Worm (Caenorhabditis elegans) whole organism, midembryonic: ENCODE data around the gene rab-21.

Source experiments
- T22C8.4 ChIP-seq: fragments of 200-800 bp; sonication (Bioruptor generic); IDR thresholded peaks from 2 replicates; pipeline ENCODE4 v1.3.6; 2022; ENCODE audit warnings: missing genetic modification characterization, missing compliant biosample characterization
- cog-1 ChIP-seq: sonication (generic microtip); optimal IDR thresholded peaks from 2 replicates; lab custom pipeline; 2016; ENCODE audit warnings: missing genetic modification characterization, missing compliant biosample characterization
- flt-1 ChIP-seq: fragments of 200-800 bp; sonication (Bioruptor generic); IDR thresholded peaks from 2 replicates; pipeline ENCODE4 v1.3.6; 2022; ENCODE audit warnings: missing genetic modification characterization, missing compliant biosample characterization
- klf-2 ChIP-seq: fragments of 200-800 bp; sonication (Bioruptor generic); conservative IDR thresholded peaks from 2 replicates; pipeline ENCODE4 v1.3.6; 2022; ENCODE audit warnings: missing genetic modification reagents, missing genetic modification characterization, missing compliant biosample characterization
- med-1 ChIP-seq: sonication (generic microtip); optimal IDR thresholded peaks from 2 replicates; lab custom pipeline; 2017; ENCODE audit warnings: missing genetic modification characterization, mild to moderate bottlenecking, missing compliant biosample characterization, antibody characterized with exemption, missing genetic modification reagents; ENCODE audit not compliant: insufficient read depth
- ref-1 ChIP-seq: fragments of 200-800 bp; sonication (Bioruptor generic); conservative IDR thresholded peaks from 2 replicates; pipeline ENCODE4 v1.3.6; 2022; ENCODE audit warnings: missing genetic modification reagents, missing genetic modification characterization, missing compliant biosample characterization
- tab-1 ChIP-seq: fragments of 200-800 bp; sonication (Bioruptor generic); IDR thresholded peaks from 2 replicates; pipeline ENCODE4 v1.3.6; 2022; ENCODE audit warnings: missing genetic modification characterization, missing compliant biosample characterization
- ztf-23 ChIP-seq: fragments of 200-800 bp; sonication (Bioruptor generic); IDR thresholded peaks from 2 replicates; pipeline ENCODE4 v1.3.6; 2022; ENCODE audit warnings: missing genetic modification reagents, missing genetic modification characterization, missing compliant biosample characterization
- ztf-29 ChIP-seq: fragments of 200-800 bp; sonication (Bioruptor generic); IDR thresholded peaks from 2 replicates; pipeline ENCODE4 v1.3.6; 2022; ENCODE audit warnings: missing genetic modification reagents, missing genetic modification characterization, missing compliant biosample characterization

rab-21 gene

DNA sequence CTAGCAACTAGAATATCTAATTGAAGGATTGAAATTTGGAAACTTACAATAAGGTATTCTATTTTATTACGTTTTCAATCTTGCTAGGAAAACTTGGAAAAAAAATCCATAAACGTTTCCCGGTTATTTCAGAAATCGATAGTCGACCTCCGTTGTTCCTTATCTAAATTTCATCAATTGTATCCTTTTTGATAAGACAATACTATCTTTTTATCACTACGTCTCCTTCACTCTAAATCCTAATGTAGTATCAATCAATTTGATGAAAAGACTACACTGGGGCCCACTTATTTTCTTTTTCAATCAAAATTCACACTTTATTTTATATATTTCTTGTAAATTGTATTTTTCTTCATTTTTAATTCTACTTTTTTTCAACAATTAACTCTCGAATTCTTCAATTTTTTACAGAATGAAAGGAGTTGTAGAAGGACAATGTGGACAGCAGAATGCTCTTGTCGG lies 10.4 kb downstream of the rab-21 start, which contains the start of gene prx-5:
Gene prx-5, plus strand, starts transcription at position 412 of the 462 bp plus-strand sequence.
- no peak for TF ChIP-seq klf-2 (GFP tag; lab: Robert Waterston, UW)
- no peak for TF ChIP-seq cog-1 (tag; lab: Kevin White, UChicago)
- no peak for TF ChIP-seq flt-1 (GFP tag; lab: Robert Waterston, UW)
- no peak for TF ChIP-seq ztf-29 (GFP tag; lab: Robert Waterston, UW)
- TF ChIP-seq ztf-23 (GFP tag; lab: Robert Waterston, UW): no peak
- no peak for TF ChIP-seq med-1 (GFP tag; lab: Kevin White, UChicago)
- TF ChIP-seq tab-1: no peak
- TF ChIP-seq T22C8.4 (GFP tag; lab: Robert Waterston, UW): no peak
- TF ChIP-seq ref-1: no peak

DNA sequence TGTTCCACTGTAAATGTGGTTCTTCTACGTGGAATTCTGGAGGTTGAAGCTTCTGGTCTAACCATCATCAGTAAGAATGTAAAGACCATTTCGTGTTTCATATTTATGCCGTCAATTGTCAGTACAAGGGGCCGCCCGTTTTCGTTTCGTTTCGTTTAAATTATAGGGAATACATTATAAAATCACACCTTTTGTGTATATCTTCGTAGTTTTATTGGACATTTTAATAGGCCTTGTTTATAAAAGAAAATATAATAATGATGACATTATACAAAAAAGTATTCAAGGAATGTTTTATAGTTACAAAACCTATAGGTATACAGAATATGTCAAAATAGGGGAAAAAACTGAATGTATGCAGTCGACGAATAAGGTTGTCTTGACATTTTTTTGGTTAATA lies 11.1 kb downstream of the rab-21 start, which contains the start of gene ceh-7:
Gene ceh-7, minus strand, starts transcription at position 101 of the 400 bp plus-strand sequence.
- no peak for TF ChIP-seq tab-1
- TF ChIP-seq ztf-29 (GFP tag; lab: Robert Waterston, UW): no peak
- no peak for TF ChIP-seq cog-1 (tag; lab: Kevin White, UChicago)
- TF ChIP-seq ztf-23 (GFP tag; lab: Robert Waterston, UW): no peak
- TF ChIP-seq ref-1: no peak
- no peak for TF ChIP-seq med-1 (GFP tag; lab: Kevin White, UChicago)
- TF ChIP-seq T22C8.4 (GFP tag; lab: Robert Waterston, UW): no peak
- no peak for TF ChIP-seq klf-2 (GFP tag; lab: Robert Waterston, UW)
- TF ChIP-seq flt-1 (GFP tag; lab: Robert Waterston, UW): no peak

DNA sequence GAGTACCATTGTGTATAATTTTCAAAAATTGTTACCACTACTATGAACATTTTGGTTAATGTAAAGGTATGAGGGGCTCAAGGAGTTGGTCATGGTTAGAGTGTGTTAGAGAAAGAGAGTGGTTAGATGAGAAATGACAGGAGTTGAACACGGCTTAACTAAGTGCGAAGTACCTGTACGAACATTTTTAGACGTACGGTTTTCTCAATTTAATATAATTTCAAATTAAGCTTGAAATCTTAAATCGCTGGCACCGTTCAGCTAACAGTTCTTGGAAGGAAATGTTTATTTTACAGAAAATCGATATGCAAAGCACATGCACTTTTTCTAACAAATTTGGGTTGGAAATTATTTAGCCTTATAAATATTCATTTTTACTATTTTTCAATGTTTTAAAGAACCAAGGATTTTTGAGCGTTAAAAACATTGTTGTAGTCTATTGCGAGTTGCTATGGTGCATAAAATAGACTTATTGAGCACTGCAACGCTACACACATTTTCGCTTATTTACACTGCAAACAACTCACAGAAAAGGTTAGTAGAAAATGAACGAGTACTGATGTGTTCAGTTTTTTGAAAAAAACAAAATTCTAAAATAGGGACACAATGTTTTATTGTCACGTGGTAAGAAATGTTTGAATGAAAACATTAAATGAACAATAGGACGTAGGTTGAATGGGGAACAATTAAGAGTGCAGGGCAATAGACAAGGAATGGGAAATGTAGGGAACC lies 13.0 kb downstream of the rab-21 start, which contains the start of gene sphk-1:
Gene sphk-1, minus strand, starts transcription at position 51 of the 732 bp plus-strand sequence.
- TF ChIP-seq ztf-23 (GFP tag; lab: Robert Waterston, UW) (no peak), med-1 (GFP tag; lab: Kevin White, UChicago) (no peak), ref-1 (no peak), ztf-29 (GFP tag; lab: Robert Waterston, UW) (no peak), tab-1 (no peak), flt-1 (GFP tag; lab: Robert Waterston, UW) (no peak), T22C8.4 (GFP tag; lab: Robert Waterston, UW) (no peak), klf-2 (GFP tag; lab: Robert Waterston, UW) (no peak), cog-1 (tag; lab: Kevin White, UChicago) (no peak)

DNA sequence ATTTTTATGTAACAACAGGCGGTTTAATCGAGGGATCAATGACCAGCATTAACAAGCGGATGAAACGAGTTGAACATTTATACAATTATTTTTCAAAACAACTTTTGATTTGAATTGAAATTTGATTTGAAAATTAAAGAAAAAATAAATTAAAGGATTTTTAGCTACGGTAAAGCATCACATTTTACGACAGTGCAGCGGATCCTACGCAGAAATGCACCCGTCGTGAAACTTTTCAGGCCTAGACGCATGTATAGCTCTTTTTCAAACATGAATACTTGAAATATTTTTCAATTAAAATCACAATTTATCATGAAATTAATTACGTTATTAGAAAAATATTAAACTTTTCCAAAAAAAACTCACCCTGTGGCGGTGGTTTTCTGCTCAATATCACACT lies 13.8 kb downstream of the rab-21 start:
- TF ChIP-seq klf-2 (GFP tag; lab: Robert Waterston, UW): no peak
- no peak for TF ChIP-seq med-1 (GFP tag; lab: Kevin White, UChicago)
- TF ChIP-seq tab-1: no peak
- no peak for TF ChIP-seq ref-1
- no peak for TF ChIP-seq cog-1 (tag; lab: Kevin White, UChicago)
- no peak for TF ChIP-seq ztf-29 (GFP tag; lab: Robert Waterston, UW)
- no peak for TF ChIP-seq T22C8.4 (GFP tag; lab: Robert Waterston, UW)
- no peak for TF ChIP-seq flt-1 (GFP tag; lab: Robert Waterston, UW)
- no peak for TF ChIP-seq ztf-23 (GFP tag; lab: Robert Waterston, UW)

DNA sequence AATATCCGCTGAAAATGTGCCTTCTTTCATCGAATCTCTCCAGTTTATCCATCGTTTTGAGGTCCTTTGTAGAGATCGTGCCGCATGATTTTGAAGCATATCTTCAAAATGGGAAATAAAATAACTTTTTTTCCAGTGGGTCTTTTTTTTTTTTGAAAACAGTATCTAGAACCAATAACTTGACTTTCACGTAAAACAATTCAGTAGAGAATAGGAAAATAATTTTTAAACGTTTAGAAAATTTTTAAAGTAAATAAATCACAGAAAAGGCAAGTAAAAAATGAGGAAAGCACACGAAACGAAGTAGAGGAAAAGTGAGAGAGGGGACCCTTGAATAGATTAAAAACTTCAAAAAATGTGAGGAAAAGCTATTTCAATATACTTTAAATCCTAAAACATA lies 16.0 kb downstream of the rab-21 start, which contains the start of gene chdh-1:
Gene chdh-1, minus strand, starts transcription at position 101 of the 400 bp plus-strand sequence.
- no peak for TF ChIP-seq ztf-29 (GFP tag; lab: Robert Waterston, UW)
- TF ChIP-seq T22C8.4 (GFP tag; lab: Robert Waterston, UW): no peak
- no peak for TF ChIP-seq ztf-23 (GFP tag; lab: Robert Waterston, UW)
- TF ChIP-seq tab-1: no peak
- TF ChIP-seq klf-2 (GFP tag; lab: Robert Waterston, UW): no peak
- no peak for TF ChIP-seq cog-1 (tag; lab: Kevin White, UChicago)
- no peak for TF ChIP-seq ref-1
- no peak for TF ChIP-seq flt-1 (GFP tag; lab: Robert Waterston, UW)
- TF ChIP-seq med-1 (GFP tag; lab: Kevin White, UChicago): no peak

DNA sequence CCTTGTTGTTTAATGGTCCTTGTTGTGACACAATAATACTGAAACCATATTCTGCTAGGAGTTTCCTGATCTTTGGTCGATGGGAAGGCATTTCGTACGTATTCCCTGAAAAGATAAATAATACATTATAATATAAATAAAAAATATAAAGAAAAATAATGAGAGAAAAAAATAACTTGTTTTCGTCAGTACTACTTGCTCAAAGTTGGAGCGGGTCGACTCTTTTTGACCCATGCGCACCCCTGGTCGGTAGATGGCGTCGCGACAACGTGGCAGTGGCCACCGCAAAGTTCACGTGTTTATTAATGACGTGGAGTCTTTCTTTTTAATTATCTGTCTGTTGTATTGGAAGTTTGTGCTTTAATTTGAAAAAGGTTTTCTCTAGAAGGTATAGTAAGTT lies 19.0 kb downstream of the rab-21 start, which contains the start of gene C34C6.10:
Gene C34C6.10, minus strand, starts transcription at position 101 of the 400 bp plus-strand sequence.
- TF ChIP-seq tab-1: no peak
- TF ChIP-seq ztf-29 (GFP tag; lab: Robert Waterston, UW): no peak
- TF ChIP-seq klf-2 (GFP tag; lab: Robert Waterston, UW): no peak
- TF ChIP-seq cog-1 (tag; lab: Kevin White, UChicago): no peak
- TF ChIP-seq T22C8.4 (GFP tag; lab: Robert Waterston, UW): no peak
- no peak for TF ChIP-seq ref-1
- TF ChIP-seq flt-1 (GFP tag; lab: Robert Waterston, UW): no peak
- no peak for TF ChIP-seq ztf-23 (GFP tag; lab: Robert Waterston, UW)
- no peak for TF ChIP-seq med-1 (GFP tag; lab: Kevin White, UChicago)

DNA sequence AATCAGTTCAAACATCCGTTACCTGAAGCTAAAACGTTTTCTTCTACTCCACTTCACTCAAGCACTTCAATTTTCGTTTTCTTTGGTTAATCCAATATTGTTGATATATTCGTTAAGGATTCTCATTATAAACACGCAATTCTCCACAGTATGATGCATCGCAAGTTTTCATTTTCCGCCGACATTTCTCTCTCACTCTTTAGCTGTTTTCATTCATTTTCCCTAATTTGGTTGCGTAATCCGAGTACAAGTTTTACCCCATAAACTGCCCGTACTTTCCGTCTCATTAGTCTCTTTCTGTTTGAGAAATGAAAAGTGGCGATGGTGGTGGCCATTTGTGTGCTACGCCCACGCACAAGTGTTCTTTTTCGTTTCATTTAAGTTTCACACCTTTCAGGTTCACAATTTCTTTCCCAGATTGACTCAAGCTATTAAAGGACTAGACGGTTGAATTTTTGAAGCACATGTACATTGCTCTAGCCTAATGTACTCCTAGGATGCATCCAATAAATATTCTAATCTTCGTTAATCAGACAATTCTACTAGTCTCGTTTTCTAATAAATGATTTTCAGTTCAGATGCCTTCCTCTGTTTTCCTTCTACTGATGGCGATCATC lies 23.4 kb downstream of the rab-21 start, which contains the start of gene C34C6.3:
Gene C34C6.3, plus strand, starts transcription at position 567 of the 617 bp plus-strand sequence.
- no peak for TF ChIP-seq tab-1

DNA sequence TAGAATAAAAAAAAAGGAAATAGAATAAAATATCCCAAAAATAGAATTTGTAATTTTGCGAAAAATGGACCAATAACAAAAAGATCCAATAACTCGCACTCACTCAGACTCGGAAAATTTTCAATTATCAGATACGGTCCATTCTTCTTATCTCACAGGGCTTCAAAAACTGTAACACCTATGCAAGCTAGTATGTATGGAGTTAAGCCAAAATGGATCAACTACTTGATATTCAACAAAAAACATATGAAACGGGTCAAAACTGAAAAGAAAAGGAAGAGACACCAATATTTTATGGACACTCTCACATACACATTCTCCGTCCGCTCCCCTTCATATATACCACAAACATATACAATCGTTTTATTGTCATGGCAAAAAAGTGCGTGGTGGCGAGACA lies 29.2 kb downstream of the rab-21 start, which contains the start of gene C34C6.9:
Gene C34C6.9, plus strand, starts transcription at position 301 of the 400 bp plus-strand sequence.
- no peak for TF ChIP-seq med-1 (GFP tag; lab: Kevin White, UChicago)
- TF ChIP-seq ref-1: no peak

DNA sequence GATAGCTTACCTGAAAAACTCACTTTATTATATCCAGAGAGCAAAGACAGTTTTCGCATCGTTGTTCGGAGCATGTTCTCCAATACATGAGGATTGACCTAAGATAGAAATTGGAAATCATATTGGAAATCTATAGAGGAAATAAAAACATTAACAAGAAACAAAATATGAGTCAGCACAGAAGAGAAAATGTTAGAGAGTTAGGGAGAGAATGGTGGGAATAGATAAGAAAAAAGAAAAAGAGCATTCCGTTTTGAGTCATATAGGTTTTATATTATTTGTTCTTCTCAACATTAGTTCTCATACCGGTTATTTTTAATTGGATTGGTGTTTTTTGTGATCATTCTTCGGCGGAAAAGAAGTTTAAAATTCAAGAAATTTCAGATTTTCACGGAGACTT lies 30.0 kb downstream of the rab-21 start, which contains the start of gene hgap-2:
Gene hgap-2, minus strand, starts transcription at position 101 of the 400 bp plus-strand sequence.
- no peak for TF ChIP-seq ztf-29 (GFP tag; lab: Robert Waterston, UW)
- no peak for TF ChIP-seq cog-1 (tag; lab: Kevin White, UChicago)
- TF ChIP-seq ztf-23 (GFP tag; lab: Robert Waterston, UW): no peak
- no peak for TF ChIP-seq tab-1
- TF ChIP-seq T22C8.4 (GFP tag; lab: Robert Waterston, UW): no peak
- TF ChIP-seq ref-1: no peak
- no peak for TF ChIP-seq med-1 (GFP tag; lab: Kevin White, UChicago)
- no peak for TF ChIP-seq klf-2 (GFP tag; lab: Robert Waterston, UW)
